Worm (Caenorhabditis elegans): Measurements from ENCODE around the gene ZK686.3.
A peak's percentile ranks its signal among the peaks of the same experiment; 100 is the strongest.

ZK686.3 gene

DNA sequence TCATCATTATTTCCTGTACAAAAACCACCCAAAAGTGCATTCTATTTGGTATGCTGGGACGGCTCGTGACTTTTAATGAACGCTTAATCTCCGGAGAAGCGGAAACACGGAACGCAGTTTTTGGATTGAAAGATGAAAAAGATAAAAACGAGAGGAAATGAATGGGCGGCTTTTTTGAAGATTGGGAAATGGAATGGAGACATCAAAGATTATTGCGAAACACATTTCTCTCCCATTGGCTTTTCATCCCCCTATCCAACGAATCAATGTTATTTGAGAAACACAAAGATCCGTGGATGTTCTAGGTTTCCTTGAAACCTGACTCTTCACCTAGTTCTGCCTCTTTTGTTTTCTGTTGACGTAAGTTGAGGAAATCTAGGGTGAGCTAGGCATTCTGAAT is 44.4 kb downstream of the ZK686.3 start:
- TF ChIP-seq aha-1 (tag): peak; percentile 96
- TF ChIP-seq ceh-32 (tag; optimal IDR thresholded peaks at IDR 0.05; ENCODE audit: poor library complexity): peak; percentile 2
- TF ChIP-seq dmd-6 (GFP tag; IDR thresholded peaks at IDR 0.05): peak; percentile 36
- TF ChIP-seq nhr-76 (tag; optimal IDR thresholded peaks at IDR 0.05): no peak
- peak; percentile 52 for TF ChIP-seq ctbp-1 (GFP tag; IDR thresholded peaks at IDR 0.05)
- TF ChIP-seq lim-7 (GFP tag; IDR thresholded peaks at IDR 0.05): 0 out of 2 replicates have a peak, but pooled peaks have one; percentile 6
- no peak for TF ChIP-seq ztf-7 (tag; optimal IDR thresholded peaks at IDR 0.05)
- TF ChIP-seq hlh-11 (tag; optimal IDR thresholded peaks at IDR 0.05): peak; percentile 23
- TF ChIP-seq vab-7 (GFP tag; IDR thresholded peaks at IDR 0.05): no peak
- TF ChIP-seq mdl-1 (tag; optimal IDR thresholded peaks at IDR 0.05): peak in 1 of 2 experiments; percentile 37
- TF ChIP-seq mep-1 (tag; optimal IDR thresholded peaks at IDR 0.05): peak; percentile 23
- 0 out of 2 replicates have a peak, but pooled peaks have one; percentile 8 for TF ChIP-seq T26A8.4 (GFP tag; IDR thresholded peaks at IDR 0.05)
- TF ChIP-seq hlh-30 (tag; optimal IDR thresholded peaks at IDR 0.05; ENCODE audit: insufficient read depth): peak; percentile 13
- TF ChIP-seq mes-2 (tag; optimal IDR thresholded peaks at IDR 0.05; ENCODE audit: poor library complexity, severe bottlenecking): peak; percentile 36
- TF ChIP-seq lsy-2 (tag; optimal IDR thresholded peaks at IDR 0.05): peak in 1 of 2 experiments; percentile 24
- TF ChIP-seq daf-19 (GFP tag; conservative IDR thresholded peaks at IDR 0.05): no peak
- TF ChIP-seq zfp-3 (GFP tag; conservative IDR thresholded peaks at IDR 0.05): 0 out of 2 replicates have a peak, but pooled peaks have one; percentile 30

- TF ChIP-seq nhr-28 (tag; optimal IDR thresholded peaks at IDR 0.05) (peak; percentile 3), Y75B8A.6 (GFP tag; IDR thresholded peaks at IDR 0.05) (0 out of 2 replicates have a peak, but pooled peaks have one; percentile 10), ama-1 (optimal IDR thresholded peaks at IDR 0.05) (peak; percentile 38), unc-62 (GFP tag; optimal IDR thresholded peaks at IDR 0.05 in 1 of 2) (peak in 1 of 2 experiments; percentile 93), unc-62 (tag; optimal IDR thresholded peaks at IDR 0.05) (peak; percentile 10), hif-1 (tag; optimal IDR thresholded peaks at IDR 0.05) (peak in 1 of 2 experiments; percentile 45), lin-38 (GFP tag; IDR thresholded peaks at IDR 0.05) (no peak), dmd-6 (GFP tag; IDR thresholded peaks at IDR 0.05) (0 out of 2 replicates have a peak, but pooled peaks have one; percentile 23), zip-2 (tag; optimal IDR thresholded peaks at IDR 0.05) (peak; percentile 44), daf-8 (GFP tag; IDR thresholded peaks at IDR 0.05) (no peak), ctbp-1 (GFP tag; IDR thresholded peaks at IDR 0.05) (peak; percentile 51; the same call in 1 of the 2 replicates), hlh-11 (tag; optimal IDR thresholded peaks at IDR 0.05) (peak; percentile 57), mep-1 (tag; optimal IDR thresholded peaks at IDR 0.05) (peak; percentile 65), mdl-1 (tag; optimal IDR thresholded peaks at IDR 0.05) (peak in 1 of 2 experiments; percentile 54), nhr-76 (tag; optimal IDR thresholded peaks at IDR 0.05) (peak; percentile 9), nhr-48 (tag; optimal IDR thresholded peaks at IDR 0.05) (peak; percentile 53), daf-16 (GFP tag; optimal IDR thresholded peaks at IDR 0.05) (peak in 1 of 2 experiments; percentile 70), daf-16 (tag; optimal IDR thresholded peaks at IDR 0.05) (no peak), lsy-2 (tag; optimal IDR thresholded peaks at IDR 0.05) (peak in 1 of 2 experiments; percentile 55), dpl-1 (GFP tag; optimal IDR thresholded peaks at IDR 0.05) (peak; percentile 29), fkh-10 (GFP tag; optimal IDR thresholded peaks at IDR 0.05) (peak; percentile 72), ceh-32 (tag; optimal IDR thresholded peaks at IDR 0.05; ENCODE audit: poor library complexity) (no peak), tra-1 (GFP tag; IDR thresholded peaks at IDR 0.05) (0 out of 2 replicates have a peak, but pooled peaks have one; percentile 44), dve-1 (tag; optimal IDR thresholded peaks at IDR 0.05; ENCODE audit: insufficient read depth) (peak; percentile 68), nhr-11 (tag; optimal IDR thresholded peaks at IDR 0.05) (no peak), aha-1 (tag) (peak; percentile 64), nhr-25 (tag; optimal IDR thresholded peaks at IDR 0.05; ENCODE audit: borderline replicate concordance, insufficient read depth) (no peak), ceh-20 (GFP tag; IDR thresholded peaks at IDR 0.05) (peak; percentile 35; the same call in 1 of the 2 replicates), rbr-2 (tag; optimal IDR thresholded peaks at IDR 0.05) (peak; percentile 58), lin-39 (tag; optimal IDR thresholded peaks at IDR 0.05) (no peak), Y105C5A.15 (GFP tag; IDR thresholded peaks at IDR 0.05) (no peak)
Measured at ce11 chrIII:7723412-7724068, 45.3 kb downstream of the ZK686.3 start.

Data from whole organism, L4 larva.